Fruit fly (Drosophila melanogaster): ENCODE results near the gene CG15545.

The CG15545 gene

DNA sequence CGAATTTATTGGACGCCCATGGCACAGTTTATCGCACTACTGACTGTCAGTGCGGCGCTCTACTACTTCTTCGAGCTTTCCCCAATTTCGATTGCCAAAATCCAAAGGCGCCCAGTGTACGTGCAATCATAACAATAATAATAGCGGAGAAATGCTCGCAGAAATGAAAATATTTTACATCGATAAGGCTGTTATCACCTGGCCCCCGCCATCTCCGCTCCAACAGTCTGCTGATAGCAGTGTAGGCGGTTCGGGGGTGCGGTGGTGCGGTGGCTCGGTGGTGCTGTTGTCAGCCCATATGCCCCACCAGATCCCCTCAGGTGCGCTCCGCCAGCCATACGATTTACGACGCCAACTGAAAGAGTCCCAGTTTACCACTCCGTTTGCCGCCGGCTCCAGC is 43.1 kb upstream of the CG15545 start (continued):
- TF ChIP-seq exex (tag; optimal IDR thresholded peaks at IDR 0.05) (no peak), gt (GFP tag; IDR thresholded peaks at IDR 0.05) (no peak), dysf (GFP tag; IDR thresholded peaks at IDR 0.05) (no peak), stc (GFP tag; IDR thresholded peaks at IDR 0.05) (no peak), CG8765 (GFP tag; IDR thresholded peaks at IDR 0.05) (no peak), twi (tag; optimal IDR thresholded peaks at IDR 0.05) (no peak), trh (GFP tag; optimal IDR thresholded peaks at IDR 0.05) (no peak), NFAT (GFP tag; IDR thresholded peaks at IDR 0.05) (0 out of 2 replicates have a peak, but pooled peaks have one; percentile 6), Aef1 (GFP tag; IDR thresholded peaks at IDR 0.05) (peak; percentile 12; the same call in 1 of the 3 replicates), CG12769 (tag; optimal IDR thresholded peaks at IDR 0.05) (peak; percentile 39), Asciz (GFP tag; optimal IDR thresholded peaks at IDR 0.05) (no peak), schlank (tag; optimal IDR thresholded peaks at IDR 0.05) (no peak), lola (GFP tag; optimal IDR thresholded peaks at IDR 0.05) (no peak), gsb-n (tag; optimal IDR thresholded peaks at IDR 0.05) (no peak), wdn (GFP tag; IDR thresholded peaks at IDR 0.05) (no peak), CG9727 (GFP tag; optimal IDR thresholded peaks at IDR 0.05) (no peak), Fer1 (GFP tag; optimal IDR thresholded peaks at IDR 0.05) (no peak), CG9609 (GFP tag; optimal IDR thresholded peaks at IDR 0.05) (no peak), Drgx (GFP tag; IDR thresholded peaks at IDR 0.05) (no peak), CG16863 (GFP tag; optimal IDR thresholded peaks at IDR 0.05) (no peak), Med (GFP tag) (peak; percentile 28), CG3995 (GFP tag; optimal IDR thresholded peaks at IDR 0.05) (no peak), CG2712 (tag; optimal IDR thresholded peaks at IDR 0.05) (no peak), Bgb (GFP tag; IDR thresholded peaks at IDR 0.05; ENCODE audit: partially characterized antibody) (no peak), Taf1 (GFP tag; IDR thresholded peaks at IDR 0.05) (no peak), CG10979 (tag; optimal IDR thresholded peaks at IDR 0.05) (no peak), hkb (optimal IDR thresholded peaks at IDR 0.05) (no peak), hkb (GFP tag; IDR thresholded peaks at IDR 0.05) (no peak), emc (GFP tag; optimal IDR thresholded peaks at IDR 0.05) (no peak), CG2199 (GFP tag; IDR thresholded peaks at IDR 0.05) (no peak), CG16815 (GFP tag; optimal IDR thresholded peaks at IDR 0.05) (no peak), CG9817 (tag; optimal IDR thresholded peaks at IDR 0.05) (no peak), sqz (GFP tag; optimal IDR thresholded peaks at IDR 0.05) (no peak), CG10543 (GFP tag; optimal IDR thresholded peaks at IDR 0.05) (peak; percentile 36), CG1647 (GFP tag; optimal IDR thresholded peaks at IDR 0.05) (no peak), CG7357 (GFP tag; IDR thresholded peaks at IDR 0.05) (no peak), CrebB (tag; optimal IDR thresholded peaks at IDR 0.05) (no peak), CG1603 (tag; optimal IDR thresholded peaks at IDR 0.05) (no peak), CG11085 (GFP tag; IDR thresholded peaks at IDR 0.05) (no peak), Pdp1 (GFP tag; optimal IDR thresholded peaks at IDR 0.05) (no peak), CG3838 (GFP tag; optimal IDR thresholded peaks at IDR 0.05) (no peak), repo (GFP tag; optimal IDR thresholded peaks at IDR 0.05) (no peak), CG8290 (GFP tag; optimal IDR thresholded peaks at IDR 0.05) (no peak), CG8290 (tag; optimal IDR thresholded peaks at IDR 0.05) (peak in 1 of 2 experiments; percentile 27), psq (GFP tag; optimal IDR thresholded peaks at IDR 0.05) (no peak), H2.0 (GFP tag; IDR thresholded peaks at IDR 0.05) (no peak), Hr51 (GFP tag; optimal IDR thresholded peaks at IDR 0.05) (no peak), p53 (GFP tag; optimal IDR thresholded peaks at IDR 0.05) (no peak), org-1 (GFP tag; optimal IDR thresholded peaks at IDR 0.05) (no peak), Rx (GFP tag; IDR thresholded peaks at IDR 0.05) (no peak), Stat92E (GFP tag; optimal IDR thresholded peaks at IDR 0.05) (no peak), CG17568 (GFP tag; optimal IDR thresholded peaks at IDR 0.05) (no peak), Optix (GFP tag; IDR thresholded peaks at IDR 0.05) (no peak)
